Worm (Caenorhabditis elegans): ENCODE data around the gene C17E7.9.

DNA sequence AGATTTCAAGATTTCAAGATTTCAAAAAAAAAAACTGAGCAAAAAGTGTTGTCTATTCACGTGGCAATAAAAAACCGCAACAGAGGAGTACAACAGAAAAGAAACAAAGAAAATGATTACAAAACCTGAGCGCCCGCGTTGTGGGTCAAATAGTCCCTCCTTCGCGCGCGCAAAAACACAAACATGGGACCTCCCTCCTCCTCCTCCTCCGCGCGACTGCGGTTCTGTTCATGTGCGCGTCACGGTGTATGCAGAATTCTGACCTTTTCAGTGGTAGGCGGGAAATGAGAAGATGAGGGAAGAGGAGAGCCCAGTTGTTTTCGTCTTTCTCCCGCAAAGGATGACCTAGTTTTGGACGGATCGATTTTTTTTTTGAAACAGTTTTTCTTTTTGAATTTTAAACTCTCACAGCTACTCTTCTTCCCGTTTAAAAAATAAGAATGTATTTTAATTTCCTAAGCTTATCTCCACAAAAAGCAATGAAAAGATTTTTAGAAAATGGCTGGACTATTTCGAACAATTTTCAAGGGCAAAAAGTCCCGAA is 1.8 kb upstream of the C17E7.9 start, which contains the start of gene C17E7.4:
- no peak for TF ChIP-seq Y116A8C.19 (tag; optimal IDR thresholded peaks at IDR 0.05; ENCODE audit: borderline replicate concordance)
- no peak for TF ChIP-seq aha-1 (tag; optimal IDR thresholded peaks at IDR 0.05)
- TF ChIP-seq hlh-4 (tag; optimal IDR thresholded peaks at IDR 0.05) = no peak
- no peak for TF ChIP-seq ces-1 (GFP tag; optimal IDR thresholded peaks at IDR 0.05)
- no peak for TF ChIP-seq pax-3 (tag; optimal IDR thresholded peaks at IDR 0.05)
- TF ChIP-seq ama-1 (optimal IDR thresholded peaks at IDR 0.05) = no peak
- TF ChIP-seq pag-3 (tag; optimal IDR thresholded peaks at IDR 0.05; ENCODE audit: borderline replicate concordance, insufficient read depth) = no peak
- no peak for TF ChIP-seq unc-130 (tag; optimal IDR thresholded peaks at IDR 0.05)
- no peak for TF ChIP-seq unc-62 (GFP tag; optimal IDR thresholded peaks at IDR 0.05)
- TF ChIP-seq vab-15 (tag; optimal IDR thresholded peaks at IDR 0.05) = no peak
- TF ChIP-seq nhr-76 (tag; optimal IDR thresholded peaks at IDR 0.05) = no peak
- TF ChIP-seq nhr-237 (tag; optimal IDR thresholded peaks at IDR 0.05) = no peak
- TF ChIP-seq egl-13 (tag; optimal IDR thresholded peaks at IDR 0.05) = no peak
